Fruit fly (Drosophila melanogaster) whole organism, embryonic: ENCODE data around the gene CG6231.
A peak's percentile ranks its signal among the peaks of the same experiment; 100 is the strongest.

Experiments
- Awh ChIP-seq: fragments of 200-800 bp; sonication (Bioruptor generic); IDR thresholded peaks from 2 replicates; pipeline ENCODE4, ENCODE4 v1.3.6; 2022; ENCODE audit warnings: missing biosample characterization, missing genetic modification characterization
- Bgb ChIP-seq: fragments of 200-800 bp; sonication (Bioruptor generic); IDR thresholded peaks from 2 replicates; pipeline ENCODE4 v1.3.6; 2022; ENCODE audit warnings: missing biosample characterization, missing genetic modification characterization; ENCODE audit not compliant: partially characterized antibody
- Bteb2 ChIP-seq: fragments of 200-800 bp; sonication (Bioruptor generic); optimal IDR thresholded peaks from 2 replicates; lab custom pipeline; 2016; ENCODE audit warnings: missing biosample characterization, missing genetic modification characterization
- CG10543 ChIP-seq: fragments of 200-800 bp; sonication (Bioruptor generic); optimal IDR thresholded peaks from 3 replicates; lab custom pipeline; 2017; ENCODE audit warnings: missing biosample characterization, mild to moderate bottlenecking, missing genetic modification characterization, moderate library complexity
- CG10979 ChIP-seq: fragments of 200-800 bp; sonication (Bioruptor generic); optimal IDR thresholded peaks from 2 replicates; lab custom pipeline; 2018; ENCODE audit warnings: missing biosample characterization, mild to moderate bottlenecking, missing genetic modification characterization, moderate library complexity
- CG12659 ChIP-seq: fragments of 200-800 bp; sonication (Bioruptor generic); optimal IDR thresholded peaks from 3 replicates; lab custom pipeline; 2017; ENCODE audit warnings: mild to moderate bottlenecking, missing biosample characterization, missing genetic modification reagents, missing genetic modification characterization
- CG13624 ChIP-seq: fragments of 200-800 bp; sonication (Bioruptor generic); optimal IDR thresholded peaks from 2 replicates; lab custom pipeline; 2016; ENCODE audit warnings: missing biosample characterization, missing genetic modification characterization
- CG14667 ChIP-seq: fragments of 200-800 bp; sonication (Bioruptor generic); IDR thresholded peaks from 2 replicates; pipeline ENCODE4 v1.3.6; 2022; ENCODE audit warnings: missing biosample characterization, missing genetic modification characterization
- CG14710 ChIP-seq: fragments of 200-800 bp; sonication (Bioruptor generic); optimal IDR thresholded peaks from 3 replicates; lab custom pipeline; 2019; ENCODE audit warnings: missing biosample characterization, mild to moderate bottlenecking, missing genetic modification characterization, moderate library complexity
- CG15011 ChIP-seq: fragments of 200-800 bp; sonication (Bioruptor generic); optimal IDR thresholded peaks from 3 replicates; lab custom pipeline; 2018; ENCODE audit warnings: missing biosample characterization, mild to moderate bottlenecking, missing genetic modification characterization
- CG16813 ChIP-seq: fragments of 200-800 bp; sonication (Bioruptor generic); IDR thresholded peaks from 3 replicates; pipeline ENCODE4 v1.3.6; 2022; ENCODE audit warnings: missing biosample characterization, missing genetic modification characterization; ENCODE audit not compliant: partially characterized antibody
- CG17328 ChIP-seq: fragments of 200-800 bp; sonication (Bioruptor generic); IDR thresholded peaks from 2 replicates; pipeline ENCODE4 v1.3.6; 2022; ENCODE audit warnings: missing biosample characterization, missing genetic modification characterization
- CG1832 ChIP-seq: fragments of 200-800 bp; sonication (Bioruptor generic); optimal IDR thresholded peaks from 2 replicates; lab custom pipeline; 2017; ENCODE audit warnings: missing biosample characterization, mild to moderate bottlenecking, missing genetic modification characterization, inconsistent platforms
- CG2199 ChIP-seq: fragments of 200-800 bp; sonication (Bioruptor generic); IDR thresholded peaks from 3 replicates; pipeline ENCODE4 v1.3.6; 2022; ENCODE audit warnings: missing biosample characterization, missing genetic modification characterization
- CG31224 ChIP-seq: fragments of 200-800 bp; sonication (Bioruptor generic); IDR thresholded peaks from 2 replicates; pipeline ENCODE4 v1.3.6; 2022; ENCODE audit warnings: missing biosample characterization, missing genetic modification characterization
- CG34376 ChIP-seq: fragments of 200-800 bp; sonication (Bioruptor generic); optimal IDR thresholded peaks from 2 replicates; lab custom pipeline; 2018; ENCODE audit warnings: missing biosample characterization, mild to moderate bottlenecking, missing genetic modification characterization
- CG3838 ChIP-seq: fragments of 200-800 bp; sonication (Bioruptor generic); optimal IDR thresholded peaks from 3 replicates; lab custom pipeline; 2016; ENCODE audit warnings: missing biosample characterization, missing genetic modification characterization
- CG4404 ChIP-seq: fragments of 200-800 bp; sonication (Bioruptor generic); IDR thresholded peaks from 2 replicates; pipeline ENCODE4 v1.3.6; 2022; ENCODE audit warnings: missing biosample characterization, missing genetic modification characterization
- CG4424 ChIP-seq: fragments of 200-800 bp; sonication (Bioruptor generic); optimal IDR thresholded peaks from 3 replicates; lab custom pipeline; 2016; ENCODE audit warnings: missing biosample characterization, missing genetic modification characterization
- CG6175 ChIP-seq: fragments of 200-800 bp; sonication (Bioruptor generic); IDR thresholded peaks from 3 replicates; pipeline ENCODE4 v1.3.6; 2022; ENCODE audit warnings: missing biosample characterization, missing genetic modification characterization
- CG7357 ChIP-seq: fragments of 200-800 bp; sonication (Bioruptor generic); IDR thresholded peaks from 3 replicates; pipeline ENCODE4 v1.3.6; 2022; ENCODE audit warnings: missing biosample characterization, missing genetic modification characterization
- CG7556 ChIP-seq: fragments of 200-800 bp; sonication (Bioruptor generic); optimal IDR thresholded peaks from 2 replicates; lab custom pipeline; 2017; ENCODE audit warnings: missing biosample characterization, mild to moderate bottlenecking, missing genetic modification characterization
- CG8089 ChIP-seq: fragments of 200-800 bp; sonication (Bioruptor generic); optimal IDR thresholded peaks from 3 replicates; lab custom pipeline; 2016; ENCODE audit warnings: missing biosample characterization, missing genetic modification characterization
- D ChIP-seq, 2 experiments: fragments of 200-800 bp in 1 of 2; fragments of >200 bp in 1 of 2; sonication (Bioruptor generic) in 1 of 2; optimal IDR thresholded peaks; 2 replicates in 1 of 2; 3 replicates in 1 of 2; lab custom pipeline; 2017; ENCODE audit warnings: mild to moderate bottlenecking in 1 of 2, missing biosample characterization in 1 of 2, missing genetic modification characterization in 1 of 2, missing genetic modification reagents in 1 of 2
- Doc3 ChIP-seq: fragments of 200-800 bp; sonication (Bioruptor generic); IDR thresholded peaks from 3 replicates; pipeline ENCODE4 v1.3.6; 2022; ENCODE audit warnings: missing biosample characterization, missing genetic modification characterization; ENCODE audit not compliant: partially characterized antibody
- Fer3 ChIP-seq: fragments of 200-800 bp; sonication (Bioruptor generic); optimal IDR thresholded peaks from 2 replicates; lab custom pipeline; 2018; ENCODE audit warnings: missing biosample characterization, mild to moderate bottlenecking, missing genetic modification characterization, moderate library complexity
- Kr ChIP-seq: fragments of 200-800 bp; sonication (Bioruptor generic); optimal IDR thresholded peaks from 2 replicates; lab custom pipeline; 2017; ENCODE audit warnings: missing biosample characterization, mild to moderate bottlenecking, missing genetic modification characterization
- Lhr ChIP-seq: fragments of 200-800 bp; sonication (Bioruptor generic); optimal IDR thresholded peaks from 3 replicates; lab custom pipeline; 2017; ENCODE audit warnings: mild to moderate bottlenecking, missing biosample characterization, missing genetic modification reagents, missing genetic modification characterization
- NFAT ChIP-seq: fragments of 200-800 bp; sonication (Bioruptor generic); IDR thresholded peaks from 2 replicates; pipeline ENCODE4 v1.3.6; 2022; ENCODE audit warnings: missing biosample characterization, missing genetic modification characterization
- Sin3A ChIP-seq: fragments of >200 bp; optimal IDR thresholded peaks from 2 replicates; lab custom pipeline; 2018
- Sox100B ChIP-seq: fragments of 200-800 bp; sonication (Bioruptor generic); optimal IDR thresholded peaks from 3 replicates; lab custom pipeline; 2018; ENCODE audit warnings: missing biosample characterization, mild to moderate bottlenecking, missing genetic modification characterization
- Sry-δ ChIP-seq: fragments of 200-800 bp; sonication (Bioruptor generic); optimal IDR thresholded peaks from 2 replicates; lab custom pipeline; 2016; ENCODE audit warnings: missing biosample characterization, missing genetic modification characterization
- abd-A ChIP-seq: fragments of 200-800 bp; sonication (Bioruptor generic); optimal IDR thresholded peaks from 3 replicates; lab custom pipeline; 2019; ENCODE audit warnings: missing biosample characterization, mild to moderate bottlenecking, missing genetic modification characterization, moderate library complexity
- en ChIP-seq: fragments of 200-800 bp; sonication (Bioruptor generic); optimal IDR thresholded peaks from 2 replicates; lab custom pipeline; 2016; ENCODE audit warnings: missing biosample characterization, missing genetic modification characterization
- fd3F ChIP-seq: fragments of 200-800 bp; sonication (Bioruptor generic); optimal IDR thresholded peaks from 2 replicates; lab custom pipeline; 2018; ENCODE audit warnings: missing biosample characterization, mild to moderate bottlenecking, missing genetic modification characterization, moderate library complexity
- grau ChIP-seq: fragments of 200-800 bp; optimal IDR thresholded peaks from 3 replicates; lab custom pipeline; 2019; ENCODE audit warnings: missing biosample characterization, mild to moderate bottlenecking, missing genetic modification characterization, moderate library complexity
- hbn ChIP-seq: fragments of 200-800 bp; sonication (Bioruptor generic); IDR thresholded peaks from 2 replicates; pipeline ENCODE4 v1.3.6; 2022; ENCODE audit warnings: missing biosample characterization, missing genetic modification characterization; ENCODE audit not compliant: partially characterized antibody
- jumu ChIP-seq: fragments of 200-800 bp; sonication (Bioruptor generic); optimal IDR thresholded peaks from 3 replicates; lab custom pipeline; 2016; ENCODE audit warnings: missing biosample characterization, missing genetic modification characterization
- kah ChIP-seq: fragments of 200-800 bp; sonication (Bioruptor generic); optimal IDR thresholded peaks from 2 replicates; lab custom pipeline; 2018; ENCODE audit warnings: missing biosample characterization, mild to moderate bottlenecking, missing genetic modification characterization
- ken ChIP-seq: fragments of 200-800 bp; sonication (Bioruptor generic); IDR thresholded peaks from 3 replicates; pipeline ENCODE4 v1.3.6; 2022; ENCODE audit warnings: missing biosample characterization, missing genetic modification characterization
- luna ChIP-seq: fragments of 200-800 bp; sonication (Bioruptor generic); optimal IDR thresholded peaks from 2 replicates; lab custom pipeline; 2016; ENCODE audit warnings: missing biosample characterization, missing genetic modification characterization
- nmo ChIP-seq: fragments of 200-800 bp; sonication (Bioruptor generic); optimal IDR thresholded peaks from 2 replicates; lab custom pipeline; 2018; ENCODE audit warnings: missing biosample characterization, mild to moderate bottlenecking, missing genetic modification characterization, moderate library complexity
- pfk ChIP-seq: fragments of 200-800 bp; sonication (Bioruptor generic); optimal IDR thresholded peaks from 2 replicates; lab custom pipeline; 2018; ENCODE audit warnings: missing biosample characterization, mild to moderate bottlenecking, missing genetic modification characterization, moderate library complexity
- pros ChIP-seq: fragments of 200-800 bp; sonication (Bioruptor generic); optimal IDR thresholded peaks from 3 replicates; lab custom pipeline; 2019; ENCODE audit warnings: missing biosample characterization, mild to moderate bottlenecking, missing genetic modification characterization, moderate library complexity
- sens ChIP-seq: fragments of 200-800 bp; sonication (Bioruptor generic); peaks from one replicate; lab custom pipeline; 2016; ENCODE audit warnings: missing biosample characterization, missing genetic modification characterization
- slbo ChIP-seq: fragments of 200-800 bp; sonication (Bioruptor generic); IDR thresholded peaks from 2 replicates; pipeline ENCODE4 v1.3.6; 2022; ENCODE audit warnings: missing biosample characterization, missing genetic modification characterization
- slp2 ChIP-seq: fragments of 200-800 bp; sonication (Bioruptor generic); optimal IDR thresholded peaks from 2 replicates; lab custom pipeline; 2016; ENCODE audit warnings: missing biosample characterization, missing genetic modification characterization
- stc ChIP-seq: fragments of 200-800 bp; sonication (Bioruptor generic); IDR thresholded peaks from 2 replicates; pipeline ENCODE4 v1.3.6; 2022; ENCODE audit warnings: missing biosample characterization, missing genetic modification characterization
- tap ChIP-seq: fragments of 200-800 bp; optimal IDR thresholded peaks from 3 replicates; lab custom pipeline; 2019; ENCODE audit warnings: missing biosample characterization, mild to moderate bottlenecking, missing genetic modification characterization, moderate library complexity
- wdn ChIP-seq: fragments of 200-800 bp; sonication (Bioruptor generic); IDR thresholded peaks from 2 replicates; pipeline ENCODE4 v1.3.6; 2022; ENCODE audit warnings: missing biosample characterization, missing genetic modification characterization

Gene CG6231

dm6 chr3R:19641498-19642065 lies 9.1 kb upstream of the CG6231 start (continued):
- TF ChIP-seq pfk (GFP tag; lab: Kevin White, UChicago) (no peak), CG10979 (tag; lab: Kevin White, UChicago) (peak; percentile 88), wdn (GFP tag; lab: Robert Waterston, UW) (peak; percentile 85), CG14667 (GFP tag; lab: Robert Waterston, UW) (peak; percentile 63; the same call in 1 of the 2 replicates), grau (peak; percentile 90), CG1832 (GFP tag; lab: Kevin White, UChicago) (no peak), D (optimal IDR thresholded peaks at IDR 0.05; lab: Kevin White, UChicago) (no peak), D (GFP tag; optimal IDR thresholded peaks at IDR 0.05; lab: Kevin White, UChicago) (peak; percentile 79), NFAT (GFP tag; lab: Robert Waterston, UW) (peak; percentile 76), slp2 (GFP tag; lab: Kevin White, UChicago) (peak; percentile 30), CG7556 (GFP tag; lab: Kevin White, UChicago) (peak; percentile 82), Fer3 (tag; lab: Kevin White, UChicago) (peak; percentile 95), CG12659 (peak; percentile 81), Sox100B (GFP tag; lab: Kevin White, UChicago) (peak; percentile 88), CG7357 (GFP tag; lab: Robert Waterston, UW) (peak; percentile 64), CG2199 (GFP tag; lab: Robert Waterston, UW) (0 out of 3 replicates have a peak, but pooled peaks have one; percentile 65), CG8089 (GFP tag; lab: Kevin White, UChicago) (no peak), sens (GFP tag; lab: Kevin White, UChicago) (peak; percentile 96), nmo (GFP tag; lab: Kevin White, UChicago) (peak; percentile 81), CG6175 (GFP tag; lab: Robert Waterston, UW) (peak; percentile 69; the same call in 2 of the 3 replicates), Kr (GFP tag; lab: Kevin White, UChicago) (no peak), Sin3A (lab: Kevin White, UChicago) (no peak), Bteb2 (peak; percentile 80), hbn (GFP tag; lab: Robert Waterston, UW) (no peak), Awh (GFP tag; lab: Robert Waterston, UW) (peak; percentile 92), Bgb (GFP tag; lab: Robert Waterston, UW) (no peak), Doc3 (GFP tag; lab: Robert Waterston, UW) (no peak), CG4404 (GFP tag; lab: Robert Waterston, UW) (no peak), abd-A (no peak), kah (GFP tag; lab: Kevin White, UChicago) (peak; percentile 85), CG3838 (GFP tag; lab: Kevin White, UChicago) (no peak), CG31224 (peak; percentile 78), pros (GFP tag; lab: Kevin White, UChicago) (peak; percentile 5), tap (peak; percentile 95), CG4424 (GFP tag; lab: Kevin White, UChicago) (peak; percentile 86), Lhr (GFP tag; lab: Kevin White, UChicago) (peak; percentile 48), CG10543 (GFP tag; lab: Kevin White, UChicago) (peak; percentile 51), CG34376 (GFP tag; lab: Kevin White, UChicago) (peak; percentile 65), CG15011 (GFP tag; lab: Kevin White, UChicago) (peak; percentile 72), stc (GFP tag; lab: Robert Waterston, UW) (peak; percentile 92), en (GFP tag; lab: Kevin White, UChicago) (no peak), jumu (peak; percentile 31), fd3F (peak; percentile 86), CG13624 (GFP tag; lab: Kevin White, UChicago) (peak; percentile 70), CG17328 (GFP tag; lab: Robert Waterston, UW) (peak; percentile 89), slbo (GFP tag; lab: Robert Waterston, UW) (peak; percentile 84), CG14710 (tag; lab: Kevin White, UChicago) (peak; percentile 79), CG16813 (GFP tag; lab: Robert Waterston, UW) (no peak), Sry-δ (GFP tag; lab: Kevin White, UChicago) (no peak), ken (peak; percentile 87), luna (GFP tag; lab: Kevin White, UChicago) (peak; percentile 4)
